Fruit fly (Drosophila melanogaster) whole organism, embryonic: ENCODE data around the gene CG6441.
A peak's percentile ranks its signal among the peaks of the same experiment; 100 is the strongest.

Experiments
- Antp ChIP-seq: fragments of 200-800 bp; sonication (Bioruptor generic); optimal IDR thresholded peaks from 3 replicates; lab custom pipeline; 2016; ENCODE audit warnings: missing biosample characterization, missing genetic modification characterization
- Atf6 ChIP-seq: fragments of 200-800 bp; sonication (Bioruptor generic); IDR thresholded peaks from 2 replicates; pipeline ENCODE4 v1.3.6; 2022; ENCODE audit warnings: missing biosample characterization, missing genetic modification characterization
- B-H2 ChIP-seq: fragments of 200-800 bp; sonication (Bioruptor generic); optimal IDR thresholded peaks from 2 replicates; lab custom pipeline; 2018; ENCODE audit warnings: missing biosample characterization, mild to moderate bottlenecking, missing genetic modification characterization
- Blimp-1 ChIP-seq: fragments of 200-800 bp; sonication (Bioruptor generic); optimal IDR thresholded peaks from 3 replicates; lab custom pipeline; 2018; ENCODE audit warnings: missing biosample characterization, missing genetic modification characterization, mild to moderate bottlenecking, moderate library complexity, missing genetic modification reagents
- CG10959 ChIP-seq: fragments of 200-800 bp; sonication (Bioruptor generic); IDR thresholded peaks from 2 replicates; pipeline ENCODE4 v1.3.6; 2022; ENCODE audit warnings: missing biosample characterization, missing genetic modification characterization
- CG11723 ChIP-seq: fragments of 200-800 bp; sonication (Bioruptor generic); optimal IDR thresholded peaks from 2 replicates; lab custom pipeline; 2017; ENCODE audit warnings: missing biosample characterization, mild to moderate bottlenecking, missing genetic modification characterization
- CG12744 ChIP-seq: fragments of 200-800 bp; sonication (Bioruptor generic); optimal IDR thresholded peaks from 2 replicates; lab custom pipeline; 2016; ENCODE audit warnings: missing biosample characterization, missing genetic modification characterization
- CG14014 ChIP-seq: fragments of 200-800 bp; sonication (Bioruptor generic); IDR thresholded peaks from 2 replicates; pipeline ENCODE4 v1.3.6; 2022; ENCODE audit warnings: missing biosample characterization, missing genetic modification characterization
- CG17186 ChIP-seq: fragments of 200-800 bp; sonication (Bioruptor generic); optimal IDR thresholded peaks from 3 replicates; lab custom pipeline; 2017; ENCODE audit warnings: missing biosample characterization, missing genetic modification reagents, missing genetic modification characterization
- CG17612 ChIP-seq: fragments of 200-800 bp; sonication (Bioruptor generic); IDR thresholded peaks from 2 replicates; pipeline ENCODE4 v1.3.6; 2022; ENCODE audit warnings: missing biosample characterization, missing genetic modification characterization
- CG17829 ChIP-seq: fragments of 200-800 bp; optimal IDR thresholded peaks from 2 replicates; lab custom pipeline; 2019; ENCODE audit warnings: missing biosample characterization, mild to moderate bottlenecking, missing genetic modification characterization, moderate library complexity
- CG34224 ChIP-seq: fragments of 200-800 bp; sonication (Bioruptor generic); IDR thresholded peaks from 3 replicates; pipeline ENCODE4 v1.3.6; 2022; ENCODE audit warnings: missing biosample characterization, missing genetic modification characterization; ENCODE audit not compliant: partially characterized antibody
- CG34376 ChIP-seq: fragments of 200-800 bp; sonication (Bioruptor generic); optimal IDR thresholded peaks from 2 replicates; lab custom pipeline; 2018; ENCODE audit warnings: missing biosample characterization, mild to moderate bottlenecking, missing genetic modification characterization
- CG7271 ChIP-seq: fragments of 200-800 bp; sonication (Bioruptor generic); optimal IDR thresholded peaks from 2 replicates; lab custom pipeline; 2018; ENCODE audit warnings: missing biosample characterization, mild to moderate bottlenecking, missing genetic modification characterization, moderate library complexity
- CG7839 ChIP-seq: fragments of 200-800 bp; sonication (Bioruptor generic); optimal IDR thresholded peaks from 3 replicates; lab custom pipeline; 2018; ENCODE audit warnings: missing biosample characterization, mild to moderate bottlenecking, missing genetic modification characterization, moderate library complexity
- CG7963 ChIP-seq: fragments of 200-800 bp; sonication (Bioruptor generic); IDR thresholded peaks from 3 replicates; pipeline ENCODE4 v1.3.6; 2022; ENCODE audit warnings: missing biosample characterization, missing genetic modification characterization; ENCODE audit not compliant: partially characterized antibody
- CG8924 ChIP-seq: fragments of 200-800 bp; optimal IDR thresholded peaks from 3 replicates; lab custom pipeline; 2019; ENCODE audit warnings: missing biosample characterization, mild to moderate bottlenecking, missing genetic modification characterization, moderate library complexity
- CG9215 ChIP-seq: fragments of 200-800 bp; sonication (Bioruptor generic); IDR thresholded peaks from 2 replicates; pipeline ENCODE4 v1.3.6; 2022; ENCODE audit warnings: missing biosample characterization, missing genetic modification characterization
- CG9727 ChIP-seq: fragments of 200-800 bp; sonication (Bioruptor generic); optimal IDR thresholded peaks from 3 replicates; lab custom pipeline; 2017; ENCODE audit warnings: missing biosample characterization, mild to moderate bottlenecking, missing genetic modification characterization
- CG9797 ChIP-seq: fragments of 200-800 bp; sonication (Bioruptor generic); optimal IDR thresholded peaks from 3 replicates; lab custom pipeline; 2018; ENCODE audit warnings: missing biosample characterization, mild to moderate bottlenecking, missing genetic modification characterization
- Dad ChIP-seq: fragments of 200-800 bp; sonication (Bioruptor generic); optimal IDR thresholded peaks from 3 replicates; lab custom pipeline; 2016; ENCODE audit warnings: missing biosample characterization, missing genetic modification characterization
- H2.0 ChIP-seq: fragments of 200-800 bp; sonication (Bioruptor generic); IDR thresholded peaks from 2 replicates; pipeline ENCODE4 v1.3.6; 2022; ENCODE audit warnings: missing biosample characterization, missing genetic modification characterization
- Hand ChIP-seq: fragments of 200-800 bp; sonication (Bioruptor generic); optimal IDR thresholded peaks from 2 replicates; lab custom pipeline; 2017; ENCODE audit warnings: mild to moderate bottlenecking, missing biosample characterization, missing genetic modification reagents, missing genetic modification characterization
- Hmr ChIP-seq: fragments of 200-800 bp; sonication (Bioruptor generic); optimal IDR thresholded peaks from 3 replicates; lab custom pipeline; 2017; ENCODE audit warnings: mild to moderate bottlenecking, missing biosample characterization, missing genetic modification reagents, missing genetic modification characterization
- Hr39 ChIP-seq: fragments of >200 bp; optimal IDR thresholded peaks from 2 replicates; lab custom pipeline; 2017
- Kr ChIP-seq: fragments of 200-800 bp; sonication (Bioruptor generic); optimal IDR thresholded peaks from 2 replicates; lab custom pipeline; 2017; ENCODE audit warnings: missing biosample characterization, mild to moderate bottlenecking, missing genetic modification characterization
- Lhr ChIP-seq: fragments of 200-800 bp; sonication (Bioruptor generic); optimal IDR thresholded peaks from 3 replicates; lab custom pipeline; 2017; ENCODE audit warnings: mild to moderate bottlenecking, missing biosample characterization, missing genetic modification reagents, missing genetic modification characterization
- MBD-R2 ChIP-seq: fragments of 200-800 bp; sonication (Bioruptor generic); IDR thresholded peaks from 2 replicates; pipeline ENCODE4 v1.3.6; 2022; ENCODE audit warnings: missing biosample characterization, missing genetic modification characterization
- MTF-1 ChIP-seq: fragments of 200-800 bp; sonication (Bioruptor generic); optimal IDR thresholded peaks from 2 replicates; lab custom pipeline; 2018; ENCODE audit warnings: missing biosample characterization, mild to moderate bottlenecking, missing genetic modification characterization, borderline replicate concordance
- Oli ChIP-seq: fragments of 200-800 bp; sonication (Bioruptor generic); optimal IDR thresholded peaks from 2 replicates; lab custom pipeline; 2018; ENCODE audit warnings: missing biosample characterization, mild to moderate bottlenecking, missing genetic modification characterization, moderate library complexity
- Ptx1 ChIP-seq: fragments of 200-800 bp; sonication (Bioruptor generic); IDR thresholded peaks from 2 replicates; pipeline ENCODE4 v1.3.6; 2022; ENCODE audit warnings: missing biosample characterization, missing genetic modification characterization
- Sox100B ChIP-seq: fragments of 200-800 bp; sonication (Bioruptor generic); optimal IDR thresholded peaks from 3 replicates; lab custom pipeline; 2018; ENCODE audit warnings: missing biosample characterization, mild to moderate bottlenecking, missing genetic modification characterization
- Ssrp ChIP-seq: fragments of 200-800 bp; sonication (Bioruptor generic); optimal IDR thresholded peaks from 2 replicates; lab custom pipeline; 2018; ENCODE audit warnings: missing biosample characterization, mild to moderate bottlenecking, missing genetic modification characterization, moderate library complexity
- ap ChIP-seq: fragments of 200-800 bp; sonication (Bioruptor generic); IDR thresholded peaks from 2 replicates; pipeline ENCODE4 v1.3.6; 2022; ENCODE audit warnings: missing biosample characterization, missing genetic modification characterization
- bcd ChIP-seq: fragments of 200-800 bp; sonication (Bioruptor generic); optimal IDR thresholded peaks from 2 replicates; lab custom pipeline; 2017; ENCODE audit warnings: missing biosample characterization, mild to moderate bottlenecking, missing genetic modification characterization
- cas ChIP-seq: fragments of 200-800 bp; sonication (Bioruptor generic); IDR thresholded peaks from 2 replicates; pipeline ENCODE4 v1.3.6; 2022; ENCODE audit warnings: missing biosample characterization, missing genetic modification characterization
- chinmo ChIP-seq: fragments of 200-800 bp; sonication (Bioruptor generic); IDR thresholded peaks from 4 replicates; pipeline ENCODE4 v1.3.6; 2022; ENCODE audit warnings: missing biosample characterization, missing genetic modification characterization; ENCODE audit not compliant: partially characterized antibody
- crol ChIP-seq: fragments of 200-800 bp; sonication (Bioruptor generic); IDR thresholded peaks from 2 replicates; pipeline ENCODE4 v1.3.6; 2022; ENCODE audit warnings: missing biosample characterization, missing genetic modification characterization
- ems ChIP-seq: fragments of 200-800 bp; sonication (Bioruptor generic); optimal IDR thresholded peaks from 3 replicates; lab custom pipeline; 2016; ENCODE audit warnings: missing biosample characterization, missing genetic modification characterization
- fd96Cb ChIP-seq: fragments of 200-800 bp; sonication (Bioruptor generic); optimal IDR thresholded peaks from 2 replicates; lab custom pipeline; 2018; ENCODE audit warnings: missing biosample characterization, mild to moderate bottlenecking, missing genetic modification characterization, moderate library complexity
- gce ChIP-seq: fragments of 200-800 bp; sonication (Bioruptor generic); IDR thresholded peaks from 3 replicates; pipeline ENCODE4 v1.3.6; 2022; ENCODE audit warnings: missing biosample characterization, missing genetic modification characterization
- odd ChIP-seq: fragments of 200-800 bp; sonication (Bioruptor generic); optimal IDR thresholded peaks from 2 replicates; lab custom pipeline; 2017; ENCODE audit warnings: missing biosample characterization, mild to moderate bottlenecking, missing genetic modification characterization
- pb ChIP-seq: fragments of 200-800 bp; sonication (Bioruptor generic); optimal IDR thresholded peaks from 3 replicates; lab custom pipeline; 2016; ENCODE audit warnings: missing biosample characterization, missing genetic modification characterization
- peb ChIP-seq: fragments of 200-800 bp; sonication (Bioruptor generic); IDR thresholded peaks from 2 replicates; pipeline ENCODE4 v1.3.6; 2022; ENCODE audit warnings: missing biosample characterization, missing genetic modification characterization
- schlank ChIP-seq: fragments of 200-800 bp; sonication (Bioruptor generic); optimal IDR thresholded peaks from 2 replicates; lab custom pipeline; 2018; ENCODE audit warnings: missing biosample characterization, mild to moderate bottlenecking, missing genetic modification characterization
- sr ChIP-seq: fragments of 200-800 bp; sonication (Bioruptor generic); IDR thresholded peaks from 3 replicates; pipeline ENCODE4 v1.3.6; 2022; ENCODE audit warnings: missing biosample characterization, missing genetic modification characterization
- tll ChIP-seq, 2 experiments: fragments of 200-800 bp in 1 of 2; fragments of >200 bp in 1 of 2; sonication (Bioruptor generic) in 1 of 2; optimal IDR thresholded peaks; 2 replicates each; lab custom pipeline; 2017 to 2019; ENCODE audit warnings: missing biosample characterization in 2 of 2, missing genetic modification characterization in 2 of 2, mild to moderate bottlenecking in 1 of 2, moderate library complexity in 1 of 2
- unpg ChIP-seq: fragments of 200-800 bp; sonication (Bioruptor generic); optimal IDR thresholded peaks from 3 replicates; lab custom pipeline; 2018; ENCODE audit warnings: missing biosample characterization, mild to moderate bottlenecking, missing genetic modification characterization, moderate library complexity

The CG6441 gene

DNA sequence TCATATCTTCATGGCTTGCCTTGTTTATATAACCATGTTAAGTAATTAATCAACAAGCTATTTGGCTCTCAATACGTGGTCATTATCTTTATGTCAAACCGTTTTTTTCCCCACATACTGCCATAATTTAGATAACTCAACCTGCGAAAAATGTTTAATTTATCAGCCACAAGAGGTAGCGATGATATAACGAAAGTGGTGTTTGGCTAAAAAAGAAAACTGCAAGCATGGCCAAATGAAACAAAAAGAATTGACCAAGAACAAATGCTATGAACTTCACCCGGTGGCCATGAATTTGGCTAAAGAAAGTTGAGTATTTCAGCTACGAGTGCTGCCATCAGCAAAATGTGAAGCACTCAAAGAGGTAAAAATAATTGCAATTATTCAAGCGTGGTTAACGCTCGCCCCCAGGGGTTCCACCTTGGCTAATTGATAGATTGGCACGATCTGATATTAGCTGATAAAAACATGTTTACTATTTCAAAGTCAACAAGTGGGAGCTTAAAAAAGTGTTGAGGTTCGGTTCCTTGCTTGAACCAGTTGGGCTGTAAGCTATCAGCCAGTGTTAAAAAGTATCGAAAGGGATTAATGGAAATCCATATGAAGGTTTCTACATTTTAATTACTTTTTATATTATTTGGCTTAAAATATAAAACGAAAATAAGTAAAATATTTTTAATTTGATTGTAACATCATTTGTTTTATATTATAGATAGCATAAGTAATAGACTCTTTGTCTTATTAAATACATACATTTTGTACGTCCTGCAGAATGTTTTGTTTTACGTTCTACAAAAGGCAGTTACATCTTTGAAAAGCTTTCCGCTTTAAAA lies 37.8 kb upstream of the CG6441 start (continued):
- peak; percentile 86 for TF ChIP-seq schlank (tag; lab: Kevin White, UChicago)
- TF ChIP-seq CG11723 (GFP tag; lab: Kevin White, UChicago): peak; percentile 39
- peak; percentile 43 for TF ChIP-seq Blimp-1 (GFP tag; lab: Kevin White, UChicago)
- TF ChIP-seq Hand: peak; percentile 9
- TF ChIP-seq Hr39: no peak
- peak; percentile 44 for TF ChIP-seq pb (GFP tag; lab: Kevin White, UChicago)
- peak; percentile 48 for TF ChIP-seq CG9215 (GFP tag; lab: Robert Waterston, UW)
- no peak for TF ChIP-seq CG9797 (GFP tag; lab: Kevin White, UChicago)
- TF ChIP-seq tll (GFP tag; optimal IDR thresholded peaks at IDR 0.05; lab: Kevin White, UChicago): no peak
- peak; percentile 34 for TF ChIP-seq Lhr (GFP tag; lab: Kevin White, UChicago)
- TF ChIP-seq odd (GFP tag; lab: Kevin White, UChicago): peak; percentile 41
- TF ChIP-seq Sox100B (GFP tag; lab: Kevin White, UChicago): peak; percentile 53
- TF ChIP-seq Ptx1 (GFP tag; lab: Robert Waterston, UW): peak; percentile 61
- peak; percentile 89 for TF ChIP-seq Atf6 (GFP tag; lab: Robert Waterston, UW)
- no peak for TF ChIP-seq CG7963 (GFP tag; lab: Robert Waterston, UW)
- 0 out of 2 replicates have a peak, but pooled peaks have one; percentile 20 for TF ChIP-seq ap (GFP tag; lab: Robert Waterston, UW)
- TF ChIP-seq MTF-1 (GFP tag; lab: Kevin White, UChicago): peak; percentile 86
- TF ChIP-seq sr (GFP tag; lab: Robert Waterston, UW): peak; percentile 81
- TF ChIP-seq CG14014 (GFP tag; lab: Robert Waterston, UW): peak; percentile 91; the same call in 1 of the 2 replicates
- TF ChIP-seq Antp: peak; percentile 56
- peak; percentile 58 for TF ChIP-seq cas (GFP tag; lab: Robert Waterston, UW)
- no peak for TF ChIP-seq crol (GFP tag; lab: Robert Waterston, UW)
- peak; percentile 49 for TF ChIP-seq CG9727
- peak; percentile 60; the same call in 1 of the 2 replicates for TF ChIP-seq MBD-R2 (GFP tag; lab: Robert Waterston, UW)
- no peak for TF ChIP-seq Kr (GFP tag; lab: Kevin White, UChicago)
- TF ChIP-seq gce (GFP tag; lab: Robert Waterston, UW): peak; percentile 71; the same call in 2 of the 3 replicates
- TF ChIP-seq fd96Cb (tag; lab: Kevin White, UChicago): no peak
- no peak for TF ChIP-seq CG34224 (GFP tag; lab: Robert Waterston, UW)
- TF ChIP-seq CG34376 (GFP tag; lab: Kevin White, UChicago): peak; percentile 93
- peak; percentile 40 for TF ChIP-seq CG7839 (tag; lab: Kevin White, UChicago)
- no peak for TF ChIP-seq CG7271
- TF ChIP-seq CG17186: no peak
- peak; percentile 53 for TF ChIP-seq Dad (GFP tag; lab: Kevin White, UChicago)
- TF ChIP-seq Oli: no peak
- TF ChIP-seq CG12744 (GFP tag; lab: Kevin White, UChicago): peak; percentile 71
- peak; percentile 54 for TF ChIP-seq unpg (GFP tag; lab: Kevin White, UChicago)
- TF ChIP-seq Hmr (GFP tag; lab: Kevin White, UChicago): peak; percentile 89
- peak; percentile 62 for TF ChIP-seq H2.0 (GFP tag; lab: Robert Waterston, UW)
- TF ChIP-seq ems (GFP tag; lab: Kevin White, UChicago): peak; percentile 51
- TF ChIP-seq CG10959 (GFP tag; lab: Robert Waterston, UW): no peak
- no peak for TF ChIP-seq CG17829 (tag; lab: Kevin White, UChicago)
- peak; percentile 23 for TF ChIP-seq CG8924 (tag; lab: Kevin White, UChicago)
- peak; percentile 67 for TF ChIP-seq CG17612
- TF ChIP-seq chinmo: no peak
- TF ChIP-seq peb (GFP tag; lab: Robert Waterston, UW): no peak; the same call in 1 of the 2 replicates
- TF ChIP-seq Ssrp (tag; lab: Kevin White, UChicago): no peak
- peak; percentile 86 for TF ChIP-seq B-H2 (GFP tag; lab: Kevin White, UChicago)
- peak; percentile 86 for TF ChIP-seq bcd (GFP tag; lab: Kevin White, UChicago)
